Fruit fly (Drosophila melanogaster) whole organism, adult: ENCODE measurements around the gene msi.
A peak's percentile ranks its signal among the peaks of the same experiment; 100 is the strongest.

ENCODE experiments used
- CG11617 ChIP-seq: fragments of 200-800 bp; sonication (Bioruptor generic); optimal IDR thresholded peaks from 2 replicates; lab custom pipeline; 2017; ENCODE audit warnings: mild to moderate bottlenecking, missing biosample characterization, missing genetic modification reagents, missing genetic modification characterization
- CG12768 ChIP-seq: fragments of 200-800 bp; sonication (Bioruptor generic); optimal IDR thresholded peaks from 2 replicates; lab custom pipeline; 2017; ENCODE audit warnings: missing biosample characterization, missing genetic modification characterization, mild to moderate bottlenecking, moderate library complexity, missing genetic modification reagents
- CG14711 ChIP-seq: fragments of 200-800 bp; sonication (Bioruptor generic); optimal IDR thresholded peaks from 2 replicates; lab custom pipeline; 2018; ENCODE audit warnings: missing biosample characterization, mild to moderate bottlenecking, missing genetic modification characterization, moderate library complexity
- CG1620 ChIP-seq: fragments of 200-800 bp; sonication (Bioruptor generic); optimal IDR thresholded peaks from 2 replicates; lab custom pipeline; 2016; ENCODE audit warnings: missing biosample characterization, missing genetic modification characterization
- CG33017 ChIP-seq: fragments of 200-800 bp; sonication (Bioruptor generic); optimal IDR thresholded peaks from 2 replicates; lab custom pipeline; 2018; ENCODE audit warnings: missing biosample characterization, mild to moderate bottlenecking, missing genetic modification characterization, moderate library complexity
- CG5204 ChIP-seq: fragments of 200-800 bp; sonication (Bioruptor generic); optimal IDR thresholded peaks from 2 replicates; lab custom pipeline; 2016; ENCODE audit warnings: missing biosample characterization, missing genetic modification characterization
- CG7045 ChIP-seq: fragments of 200-800 bp; sonication (Bioruptor generic); optimal IDR thresholded peaks from 2 replicates; lab custom pipeline; 2017; ENCODE audit warnings: missing biosample characterization, mild to moderate bottlenecking, missing genetic modification characterization
- CG7101 ChIP-seq: fragments of 200-800 bp; sonication (Bioruptor generic); optimal IDR thresholded peaks from 2 replicates; lab custom pipeline; 2018; ENCODE audit warnings: missing biosample characterization, mild to moderate bottlenecking, missing genetic modification characterization, moderate library complexity
- Clk ChIP-seq: fragments of 200-800 bp; sonication (Bioruptor generic); optimal IDR thresholded peaks from 2 replicates; lab custom pipeline; 2017; ENCODE audit warnings: missing biosample characterization, missing genetic modification characterization
- Crg-1 ChIP-seq: fragments of 200-800 bp; sonication (Bioruptor generic); optimal IDR thresholded peaks from 2 replicates; lab custom pipeline; 2016; ENCODE audit warnings: missing biosample characterization, missing genetic modification characterization
- Hr96 ChIP-seq: fragments of 200-800 bp; sonication (Bioruptor generic); optimal IDR thresholded peaks from 2 replicates; lab custom pipeline; 2016; ENCODE audit warnings: missing biosample characterization, missing genetic modification characterization
- Mnt ChIP-seq: fragments of 200-800 bp; sonication (Bioruptor generic); optimal IDR thresholded peaks from 2 replicates; lab custom pipeline; 2016; ENCODE audit warnings: missing biosample characterization, mild to moderate bottlenecking, missing genetic modification characterization
- bab1 ChIP-seq: fragments of 200-800 bp; sonication (Bioruptor generic); optimal IDR thresholded peaks from 3 replicates; lab custom pipeline; 2019; ENCODE audit warnings: missing biosample characterization, mild to moderate bottlenecking, missing genetic modification characterization, moderate library complexity
- cic ChIP-seq: fragments of 200-800 bp; sonication (Bioruptor generic); optimal IDR thresholded peaks from 2 replicates; lab custom pipeline; 2017; ENCODE audit warnings: missing biosample characterization, mild to moderate bottlenecking, missing genetic modification characterization, moderate library complexity
- cnc ChIP-seq, 2 experiments: fragments of >200 bp; optimal IDR thresholded peaks; 2 replicates each; lab custom pipeline; 2017
- kay ChIP-seq: fragments of 200-800 bp; sonication (Bioruptor generic); peaks from one replicate; lab custom pipeline; 2016; ENCODE audit warnings: missing biosample characterization, missing genetic modification characterization, borderline replicate concordance
- ovo ChIP-seq: fragments of 200-800 bp; sonication (Bioruptor generic); optimal IDR thresholded peaks from 2 replicates; lab custom pipeline; 2016; ENCODE audit warnings: missing biosample characterization, missing genetic modification characterization
- pad ChIP-seq: fragments of 200-800 bp; sonication (Bioruptor generic); optimal IDR thresholded peaks from 3 replicates; lab custom pipeline; 2017; ENCODE audit warnings: missing biosample characterization, missing genetic modification characterization, mild to moderate bottlenecking, moderate library complexity, missing genetic modification reagents
- tj ChIP-seq: fragments of 200-800 bp; sonication (Bioruptor generic); optimal IDR thresholded peaks from 3 replicates; lab custom pipeline; 2017; ENCODE audit warnings: missing biosample characterization, mild to moderate bottlenecking, missing genetic modification characterization, moderate library complexity
- toe ChIP-seq: fragments of 200-800 bp; sonication (Bioruptor generic); optimal IDR thresholded peaks from 2 replicates; lab custom pipeline; 2016; ENCODE audit warnings: missing biosample characterization, missing genetic modification characterization

The msi gene

dm6 chr3R:25647577-25648257 lies 131.8 kb downstream of the msi start:
- peak; percentile 50 for TF ChIP-seq Hr96 (GFP tag; lab: Kevin White, UChicago)
- TF ChIP-seq Crg-1 (GFP tag; lab: Kevin White, UChicago): no peak
- TF ChIP-seq toe: peak; percentile 42
- peak; percentile 95 for TF ChIP-seq kay
- peak; percentile 56 for TF ChIP-seq cic
- peak; percentile 52 for TF ChIP-seq CG11617 (GFP tag; lab: Kevin White, UChicago)
- peak; percentile 41 for TF ChIP-seq CG7101 (tag; lab: Kevin White, UChicago)
- TF ChIP-seq tj: peak; percentile 50
- no peak for TF ChIP-seq Clk (GFP tag; lab: Kevin White, UChicago)
- TF ChIP-seq CG14711: peak; percentile 3
- TF ChIP-seq CG12768 (GFP tag; lab: Kevin White, UChicago): peak; percentile 79
- peak; percentile 42 for TF ChIP-seq bab1 (GFP tag; lab: Kevin White, UChicago)
- peak; percentile 41 for TF ChIP-seq CG33017 (tag; lab: Kevin White, UChicago)
- TF ChIP-seq ovo: peak; percentile 49
- no peak for TF ChIP-seq CG1620 (GFP tag; lab: Kevin White, UChicago)
- no peak for TF ChIP-seq CG7045 (GFP tag; lab: Kevin White, UChicago)
- TF ChIP-seq Mnt (GFP tag; lab: Kevin White, UChicago): peak; percentile 33

dm6 chr3R:25648258-25648606 lies 132.3 kb downstream of the msi start:
- TF ChIP-seq CG7045 (GFP tag; lab: Kevin White, UChicago) (no peak), tj (no peak), toe (no peak), CG12768 (GFP tag; lab: Kevin White, UChicago) (no peak), cnc (optimal IDR thresholded peaks at IDR 0.05; lab: Kevin White, UChicago) (no peak), CG33017 (tag; lab: Kevin White, UChicago) (no peak), bab1 (GFP tag; lab: Kevin White, UChicago) (no peak)

dm6 chr3R:25650417-25650816 lies 134.5 kb downstream of the msi start:
- TF ChIP-seq Hr96 (GFP tag; lab: Kevin White, UChicago) (no peak), CG5204 (GFP tag; lab: Kevin White, UChicago) (no peak), pad (GFP tag; lab: Kevin White, UChicago) (no peak), ovo (no peak), Mnt (GFP tag; lab: Kevin White, UChicago) (no peak), CG1620 (GFP tag; lab: Kevin White, UChicago) (no peak), CG33017 (tag; lab: Kevin White, UChicago) (no peak), CG14711 (no peak), kay (no peak), CG12768 (GFP tag; lab: Kevin White, UChicago) (no peak), cic (no peak), CG11617 (GFP tag; lab: Kevin White, UChicago) (no peak), CG7101 (tag; lab: Kevin White, UChicago) (no peak)

dm6 chr3R:25651414-25651813 lies 135.5 kb downstream of the msi start:
- TF ChIP-seq bab1 (GFP tag; lab: Kevin White, UChicago) (peak; percentile 44), CG14711 (peak; percentile 37), cic (no peak)

- TF ChIP-seq Crg-1 (GFP tag; lab: Kevin White, UChicago) (no peak), toe (no peak), CG12768 (GFP tag; lab: Kevin White, UChicago) (peak; percentile 66), CG7101 (tag; lab: Kevin White, UChicago) (no peak), Mnt (GFP tag; lab: Kevin White, UChicago) (no peak), CG14711 (no peak), cnc (optimal IDR thresholded peaks at IDR 0.05; lab: Kevin White, UChicago) (no peak), Clk (GFP tag; lab: Kevin White, UChicago) (no peak), bab1 (GFP tag; lab: Kevin White, UChicago) (peak; percentile 46), cic (peak; percentile 51), kay (peak; percentile 86), ovo (peak; percentile 12), CG11617 (GFP tag; lab: Kevin White, UChicago) (no peak), Hr96 (GFP tag; lab: Kevin White, UChicago) (no peak), CG33017 (tag; lab: Kevin White, UChicago) (peak; percentile 20), pad (GFP tag; lab: Kevin White, UChicago) (peak; percentile 25), tj (peak; percentile 87), CG1620 (GFP tag; lab: Kevin White, UChicago) (no peak), CG5204 (GFP tag; lab: Kevin White, UChicago) (no peak), CG7045 (GFP tag; lab: Kevin White, UChicago) (no peak)
Observed at dm6 chr3R:25652066-25652720, 136.3 kb downstream of the msi start.
